Worm (Caenorhabditis elegans) whole organism, L4 larva: ENCODE data around the gene ZK1240.1.

Experiments used
- dpl-1 ChIP-seq: fragments of 150-350 bp; optimal IDR thresholded peaks from 2 replicates; lab custom pipeline; 2014; ENCODE audit warnings: missing biosample characterization, missing genetic modification reagents, missing genetic modification characterization
- zfp-3 ChIP-seq: fragments of 200-800 bp; sonication (Bioruptor generic); conservative IDR thresholded peaks from 2 replicates; pipeline ENCODE4 v1.3.6; 2022; ENCODE audit warnings: missing genetic modification reagents, missing genetic modification characterization, missing compliant biosample characterization

DNA sequence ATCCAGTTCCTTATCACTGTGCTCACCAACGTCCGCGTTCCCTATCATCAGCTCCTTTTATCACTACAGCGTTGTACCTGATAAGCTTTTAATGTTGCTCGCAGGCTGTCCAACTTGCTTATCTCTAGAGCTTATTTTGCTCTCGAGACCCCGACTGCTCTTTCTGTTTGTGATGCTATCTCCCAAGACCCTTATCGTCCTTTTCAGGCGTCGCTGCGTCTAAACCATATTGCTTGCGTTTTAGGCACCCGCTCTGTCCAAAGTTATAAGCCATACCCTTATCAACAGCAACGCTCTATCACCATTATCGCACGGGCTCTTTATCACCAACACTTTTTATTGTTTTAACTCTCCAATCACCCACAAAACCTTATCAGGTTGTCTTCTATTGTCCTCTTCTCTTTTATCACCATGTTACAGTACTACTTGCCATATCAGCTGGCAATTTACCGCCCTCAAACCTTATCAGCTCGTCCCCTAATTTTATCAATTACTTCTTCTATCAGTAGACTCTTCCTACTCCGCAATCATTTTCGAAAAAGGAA lies 49.3 kb downstream of the ZK1240.1 start:
- peak; percentile 35 for TF ChIP-seq dpl-1
- TF ChIP-seq zfp-3 (GFP tag; lab: Robert Waterston, UW), result no peak
